Fruit fly (Drosophila melanogaster) Kc167 (cell line): ENCODE measurements around the gene CG43707.

Experiments used
- Myc ChIP-seq: fragments of >200 bp; optimal IDR thresholded peaks from 2 replicates; lab custom pipeline; 2017; ENCODE audit warnings: missing external identifiers
- Sin3A ChIP-seq: fragments of >200 bp; optimal IDR thresholded peaks from 2 replicates; lab custom pipeline; 2018; ENCODE audit warnings: missing external identifiers
- h ChIP-seq: fragments of >200 bp; optimal IDR thresholded peaks from 3 replicates; lab custom pipeline; 2018; ENCODE audit warnings: missing external identifiers
- insv ChIP-seq: fragments of >200 bp; optimal IDR thresholded peaks from 3 replicates; lab custom pipeline; 2018; ENCODE audit warnings: missing external identifiers
- psq ChIP-seq: fragments of >200 bp; optimal IDR thresholded peaks from 2 replicates; lab custom pipeline; 2017; ENCODE audit warnings: missing external identifiers

dm6 chr2L:3785402-3785801 lies 28.3 kb downstream of the CG43707 start:
- TF ChIP-seq Myc (no peak), Sin3A (lab: Kevin White, UChicago) (no peak), psq (lab: Kevin White, UChicago) (no peak), insv (lab: Kevin White, UChicago) (no peak), h (lab: Kevin White, UChicago) (no peak)
